Fruit fly (Drosophila melanogaster) whole organism, embryonic: Measurements from ENCODE around the gene Srr.

Experiments
- Antp ChIP-seq: fragments of 200-800 bp; sonication (Bioruptor generic); optimal IDR thresholded peaks from 3 replicates; lab custom pipeline; 2016; ENCODE audit warnings: missing biosample characterization, missing genetic modification characterization
- Atf6 ChIP-seq: fragments of 200-800 bp; sonication (Bioruptor generic); IDR thresholded peaks from 2 replicates; pipeline ENCODE4 v1.3.6; 2022; ENCODE audit warnings: missing biosample characterization, missing genetic modification characterization
- B-H1 ChIP-seq: fragments of 200-800 bp; sonication (Bioruptor generic); IDR thresholded peaks from 3 replicates; pipeline ENCODE4 v1.3.6; 2022; ENCODE audit warnings: missing biosample characterization, missing genetic modification characterization
- BEAF-32 ChIP-seq: fragments of 200-800 bp; sonication (Bioruptor generic); optimal IDR thresholded peaks from 3 replicates; lab custom pipeline; 2017; ENCODE audit warnings: missing biosample characterization, missing genetic modification characterization, mild to moderate bottlenecking, moderate library complexity, missing genetic modification reagents
- CG10366 ChIP-seq: fragments of 200-800 bp; sonication (Bioruptor generic); IDR thresholded peaks from 2 replicates; pipeline ENCODE4 v1.3.6; 2022; ENCODE audit warnings: missing biosample characterization, missing genetic modification characterization
- CG10565 ChIP-seq: fragments of 200-800 bp; sonication (Bioruptor generic); optimal IDR thresholded peaks from 3 replicates; lab custom pipeline; 2016; ENCODE audit warnings: missing biosample characterization, mild to moderate bottlenecking, missing genetic modification characterization
- CG11504 ChIP-seq: fragments of 200-800 bp; sonication (Bioruptor generic); optimal IDR thresholded peaks from 3 replicates; lab custom pipeline; 2019; ENCODE audit warnings: missing biosample characterization, mild to moderate bottlenecking, missing genetic modification characterization, moderate library complexity
- CG11560 ChIP-seq: fragments of 200-800 bp; sonication (Bioruptor generic); IDR thresholded peaks from 3 replicates; pipeline ENCODE4 v1.3.6; 2022; ENCODE audit warnings: missing biosample characterization, missing genetic modification characterization
- CG15514 ChIP-seq: fragments of 200-800 bp; sonication (Bioruptor generic); optimal IDR thresholded peaks from 3 replicates; lab custom pipeline; 2017; ENCODE audit warnings: missing biosample characterization, missing genetic modification characterization, mild to moderate bottlenecking, moderate library complexity, missing genetic modification reagents
- CG16863 ChIP-seq: fragments of 200-800 bp; sonication (Bioruptor generic); optimal IDR thresholded peaks from 3 replicates; lab custom pipeline; 2016; ENCODE audit warnings: missing biosample characterization, missing genetic modification characterization
- CG17568 ChIP-seq: fragments of 200-800 bp; sonication (Bioruptor generic); optimal IDR thresholded peaks from 2 replicates; lab custom pipeline; 2018; ENCODE audit warnings: missing biosample characterization, mild to moderate bottlenecking, missing genetic modification characterization, moderate library complexity
- CG18262 ChIP-seq: fragments of 200-800 bp; optimal IDR thresholded peaks from 3 replicates; lab custom pipeline; 2019; ENCODE audit warnings: missing biosample characterization, mild to moderate bottlenecking, missing genetic modification characterization, moderate library complexity
- CG1832 ChIP-seq: fragments of 200-800 bp; sonication (Bioruptor generic); optimal IDR thresholded peaks from 2 replicates; lab custom pipeline; 2017; ENCODE audit warnings: missing biosample characterization, mild to moderate bottlenecking, missing genetic modification characterization, inconsistent platforms
- CG18599 ChIP-seq: fragments of 200-800 bp; sonication (Bioruptor generic); optimal IDR thresholded peaks from 3 replicates; lab custom pipeline; 2017; ENCODE audit warnings: missing biosample characterization, missing genetic modification characterization, mild to moderate bottlenecking, moderate library complexity, missing genetic modification reagents
- CG32767 ChIP-seq: fragments of 200-800 bp; sonication (Bioruptor generic); IDR thresholded peaks from 2 replicates; pipeline ENCODE4 v1.3.6; 2022; ENCODE audit warnings: missing biosample characterization, missing genetic modification characterization
- CG6272 ChIP-seq: fragments of 200-800 bp; sonication (Bioruptor generic); IDR thresholded peaks from 2 replicates; pipeline ENCODE4 v1.3.6; 2022; ENCODE audit warnings: missing biosample characterization, missing genetic modification characterization
- CG6765 ChIP-seq: fragments of 200-800 bp; sonication (Bioruptor generic); optimal IDR thresholded peaks from 3 replicates; lab custom pipeline; 2017; ENCODE audit warnings: missing biosample characterization, mild to moderate bottlenecking, missing genetic modification characterization
- CG6854 ChIP-seq: fragments of 200-800 bp; sonication (Bioruptor generic); optimal IDR thresholded peaks from 3 replicates; lab custom pipeline; 2017; ENCODE audit warnings: missing biosample characterization, mild to moderate bottlenecking, missing genetic modification characterization
- Camta ChIP-seq: fragments of 200-800 bp; sonication (Bioruptor generic); optimal IDR thresholded peaks from 2 replicates; lab custom pipeline; 2016; ENCODE audit warnings: missing biosample characterization, missing genetic modification characterization
- Dip2 ChIP-seq: fragments of 200-800 bp; sonication (Bioruptor generic); IDR thresholded peaks from 2 replicates; pipeline ENCODE4 v1.3.6; 2022; ENCODE audit warnings: missing biosample characterization, missing genetic modification characterization
- HmgZ ChIP-seq: fragments of 200-800 bp; sonication (Bioruptor generic); optimal IDR thresholded peaks from 2 replicates; lab custom pipeline; 2018; ENCODE audit warnings: missing biosample characterization, mild to moderate bottlenecking, missing genetic modification characterization
- NK7.1 ChIP-seq: fragments of 200-800 bp; sonication (Bioruptor generic); optimal IDR thresholded peaks from 3 replicates; lab custom pipeline; 2016; ENCODE audit warnings: missing biosample characterization, missing genetic modification characterization
- Rx ChIP-seq: fragments of 200-800 bp; sonication (Bioruptor generic); IDR thresholded peaks from 2 replicates; pipeline ENCODE4 v1.3.6; 2022; ENCODE audit warnings: missing biosample characterization, missing genetic modification characterization
- Sry-δ ChIP-seq: fragments of 200-800 bp; sonication (Bioruptor generic); optimal IDR thresholded peaks from 2 replicates; lab custom pipeline; 2016; ENCODE audit warnings: missing biosample characterization, missing genetic modification characterization
- Xrp1 ChIP-seq: fragments of 200-800 bp; sonication (Bioruptor generic); IDR thresholded peaks from 2 replicates; pipeline ENCODE4 v1.3.6; 2022; ENCODE audit warnings: missing biosample characterization, missing genetic modification characterization
- croc ChIP-seq: fragments of 200-800 bp; sonication (Bioruptor generic); conservative IDR thresholded peaks from 3 replicates; pipeline ENCODE4 v1.3.6; 2022; ENCODE audit warnings: missing biosample characterization, missing genetic modification characterization
- dmrt11E ChIP-seq: fragments of 200-800 bp; sonication (Bioruptor generic); optimal IDR thresholded peaks from 3 replicates; lab custom pipeline; 2018; ENCODE audit warnings: missing biosample characterization, mild to moderate bottlenecking, missing genetic modification characterization, moderate library complexity
- dpn ChIP-seq, 2 experiments: fragments of 200-800 bp; sonication (Bioruptor generic); optimal IDR thresholded peaks; 3 replicates each; lab custom pipeline; 2016; ENCODE audit warnings: missing biosample characterization in 2 of 2, missing genetic modification characterization in 2 of 2
- emc ChIP-seq: fragments of 200-800 bp; sonication (Bioruptor generic); optimal IDR thresholded peaks from 2 replicates; lab custom pipeline; 2016; ENCODE audit warnings: missing biosample characterization, missing genetic modification characterization
- en ChIP-seq: fragments of 200-800 bp; sonication (Bioruptor generic); optimal IDR thresholded peaks from 2 replicates; lab custom pipeline; 2016; ENCODE audit warnings: missing biosample characterization, missing genetic modification characterization
- gcm2 ChIP-seq: fragments of 200-800 bp; sonication (Bioruptor generic); optimal IDR thresholded peaks from 2 replicates; lab custom pipeline; 2016; ENCODE audit warnings: missing biosample characterization, missing genetic modification characterization
- gfzf ChIP-seq: fragments of 200-800 bp; sonication (Bioruptor generic); optimal IDR thresholded peaks from 2 replicates; lab custom pipeline; 2016; ENCODE audit warnings: missing biosample characterization, mild to moderate bottlenecking, missing genetic modification characterization, moderate library complexity
- ham ChIP-seq: fragments of 200-800 bp; sonication (Bioruptor generic); IDR thresholded peaks from 2 replicates; pipeline ENCODE4 v1.3.6; 2022; ENCODE audit warnings: missing biosample characterization, missing genetic modification characterization
- hkb ChIP-seq, 2 experiments: fragments of 200-800 bp in 1 of 2; fragments of >200 bp in 1 of 2; sonication (Bioruptor generic) in 1 of 2; IDR thresholded peaks in 1 of 2; optimal IDR thresholded peaks in 1 of 2; 2 replicates each; pipeline versions ENCODE4 v1.3.6 to Lab custom; 2017 to 2022; ENCODE audit warnings: missing biosample characterization in 1 of 2, missing genetic modification characterization in 1 of 2
- inv ChIP-seq: fragments of 200-800 bp; sonication (Bioruptor generic); IDR thresholded peaks from 2 replicates; pipeline ENCODE4 v1.3.6; 2022; ENCODE audit warnings: missing biosample characterization, missing genetic modification characterization; ENCODE audit not compliant: partially characterized antibody
- oc ChIP-seq: fragments of 200-800 bp; sonication (Bioruptor generic); optimal IDR thresholded peaks from 2 replicates; lab custom pipeline; 2018; ENCODE audit warnings: missing biosample characterization, mild to moderate bottlenecking, missing genetic modification characterization, moderate library complexity
- p53 ChIP-seq: fragments of 200-800 bp; sonication (Bioruptor generic); optimal IDR thresholded peaks from 2 replicates; lab custom pipeline; 2016; ENCODE audit warnings: missing biosample characterization, missing genetic modification characterization
- pan ChIP-seq, 4 experiments: fragments of >200 bp in 3 of 4; fragments of 200-800 bp in 1 of 4; sonication (Bioruptor generic) in 1 of 4; optimal IDR thresholded peaks in 3 of 4; IDR thresholded peaks in 1 of 4; 2 replicates each; pipeline versions ENCODE4 v1.3.6 to Lab custom; 2017 to 2022; ENCODE audit warnings: missing biosample characterization in 2 of 4, missing genetic modification characterization in 2 of 4, mixed read lengths in 1 of 4
- pfk ChIP-seq: fragments of 200-800 bp; sonication (Bioruptor generic); optimal IDR thresholded peaks from 2 replicates; lab custom pipeline; 2018; ENCODE audit warnings: missing biosample characterization, mild to moderate bottlenecking, missing genetic modification characterization, moderate library complexity
- pnt ChIP-seq: fragments of 200-800 bp; sonication (Bioruptor generic); optimal IDR thresholded peaks from 3 replicates; lab custom pipeline; 2016; ENCODE audit warnings: missing biosample characterization, missing genetic modification characterization
- salm ChIP-seq: fragments of 200-800 bp; sonication (Bioruptor generic); optimal IDR thresholded peaks from 2 replicates; lab custom pipeline; 2018; ENCODE audit warnings: missing biosample characterization, mild to moderate bottlenecking, missing genetic modification characterization
- seq ChIP-seq: fragments of 200-800 bp; sonication (Bioruptor generic); IDR thresholded peaks from 2 replicates; pipeline ENCODE4 v1.3.6; 2022; ENCODE audit warnings: missing biosample characterization, missing genetic modification characterization
- sim ChIP-seq: fragments of 200-800 bp; sonication (Bioruptor generic); IDR thresholded peaks from 2 replicates; pipeline ENCODE4 v1.3.6; 2022; ENCODE audit warnings: missing biosample characterization, missing genetic modification characterization
- stc ChIP-seq: fragments of 200-800 bp; sonication (Bioruptor generic); IDR thresholded peaks from 2 replicates; pipeline ENCODE4 v1.3.6; 2022; ENCODE audit warnings: missing biosample characterization, missing genetic modification characterization
- stwl ChIP-seq: fragments of 200-800 bp; sonication (Bioruptor generic); optimal IDR thresholded peaks from 3 replicates; lab custom pipeline; 2018; ENCODE audit warnings: missing biosample characterization, mild to moderate bottlenecking, missing genetic modification characterization, moderate library complexity
- tna ChIP-seq: fragments of 200-800 bp; sonication (Bioruptor generic); IDR thresholded peaks from 2 replicates; pipeline ENCODE4 v1.3.6; 2022; ENCODE audit warnings: missing biosample characterization, missing genetic modification characterization; ENCODE audit not compliant: partially characterized antibody
- trem ChIP-seq: fragments of 200-800 bp; optimal IDR thresholded peaks from 3 replicates; lab custom pipeline; 2019; ENCODE audit warnings: missing biosample characterization, mild to moderate bottlenecking, missing genetic modification characterization, moderate library complexity

Gene Srr

DNA sequence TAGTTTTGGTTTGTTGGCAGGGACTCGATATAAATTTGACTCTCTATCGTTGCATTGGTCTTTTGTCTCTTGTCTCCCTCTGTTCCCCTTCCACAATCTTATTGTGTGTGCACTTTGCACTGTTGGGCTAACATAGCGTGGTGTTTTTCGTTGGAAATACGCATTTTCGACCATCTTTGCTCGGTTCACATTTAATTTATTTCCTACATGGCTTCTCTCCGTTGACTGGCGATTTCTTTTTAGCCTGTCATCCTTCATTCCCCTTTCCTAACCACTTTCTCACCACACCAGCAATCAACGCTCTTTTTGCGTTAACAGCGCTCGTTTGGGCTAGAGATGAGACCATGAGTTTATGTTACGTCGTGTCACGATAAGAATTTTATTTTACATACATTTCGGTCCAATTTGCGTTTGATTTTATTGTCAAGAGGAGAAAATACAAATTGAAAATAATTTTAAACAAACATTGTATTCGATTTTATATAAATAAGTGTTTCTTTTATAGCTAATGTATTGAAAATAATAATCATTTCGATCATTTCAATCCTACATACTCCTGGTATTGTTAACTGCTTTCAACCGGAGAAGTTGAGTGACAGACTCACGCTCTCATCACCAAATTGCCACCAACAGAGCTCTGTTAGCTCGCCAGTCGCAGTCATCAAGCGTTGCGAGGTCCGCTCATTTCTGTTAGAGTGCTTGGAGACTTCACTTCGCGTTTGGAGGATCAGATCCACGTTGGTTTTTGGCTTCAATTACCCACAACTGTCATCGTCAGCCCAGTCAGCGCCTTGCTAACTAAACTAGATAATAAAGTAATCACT lies 23.8 kb upstream of the Srr start (continued):
- TF ChIP-seq Dip2 (GFP tag; lab: Robert Waterston, UW) (no peak), en (no peak), ham (no peak; the same call in 1 of the 2 replicates), Camta (GFP tag; lab: Kevin White, UChicago) (peak; percentile 6), dmrt11E (tag; lab: Kevin White, UChicago) (peak; percentile 61), CG32767 (peak; percentile 64), CG10366 (peak; percentile 57; the same call in 1 of the 2 replicates), CG15514 (GFP tag; lab: Kevin White, UChicago) (peak; percentile 71), CG11504 (tag; lab: Kevin White, UChicago) (peak; percentile 84), oc (peak; percentile 29), tna (peak; percentile 68), HmgZ (tag; lab: Kevin White, UChicago) (peak; percentile 79), Xrp1 (GFP tag; lab: Robert Waterston, UW) (peak; percentile 72), B-H1 (GFP tag; lab: Robert Waterston, UW) (peak; percentile 33; the same call in 2 of the 3 replicates), pfk (GFP tag; lab: Kevin White, UChicago) (peak; percentile 41), pan (optimal IDR thresholded peaks at IDR 0.05; lab: Kevin White, UChicago) (no peak), pan (GFP tag; optimal IDR thresholded peaks at IDR 0.05 in 1 of 2, IDR thresholded peaks at IDR 0.05 in 1 of 2) (peak in 1 of 2 experiments; percentile 69), CG6272 (GFP tag; lab: Robert Waterston, UW) (no peak; the same call in 1 of the 2 replicates), pnt (GFP tag; lab: Kevin White, UChicago) (peak; percentile 7), CG6765 (GFP tag; lab: Kevin White, UChicago) (peak; percentile 84), CG6854 (GFP tag; lab: Kevin White, UChicago) (peak; percentile 81), NK7.1 (GFP tag; lab: Kevin White, UChicago) (peak; percentile 10), CG1832 (GFP tag; lab: Kevin White, UChicago) (no peak), salm (tag; lab: Kevin White, UChicago) (peak; percentile 29), dpn (GFP tag; optimal IDR thresholded peaks at IDR 0.05; lab: Kevin White, UChicago) (peak; percentile 65 to 77), croc (GFP tag; lab: Robert Waterston, UW) (peak; percentile 28; the same call in 1 of the 3 replicates), emc (GFP tag; lab: Kevin White, UChicago) (peak; percentile 11), CG18599 (GFP tag; lab: Kevin White, UChicago) (peak; percentile 89), CG17568 (peak; percentile 40), CG16863 (GFP tag; lab: Kevin White, UChicago) (peak; percentile 5), trem (tag; lab: Kevin White, UChicago) (peak; percentile 76), hkb (optimal IDR thresholded peaks at IDR 0.05; lab: Kevin White, UChicago) (no peak), hkb (GFP tag; IDR thresholded peaks at IDR 0.05; lab: Robert Waterston, UW) (peak; percentile 67), stc (GFP tag; lab: Robert Waterston, UW) (peak; percentile 56; the same call in 1 of the 2 replicates), seq (GFP tag; lab: Robert Waterston, UW) (peak; percentile 53; the same call in 1 of the 2 replicates), Sry-δ (peak; percentile 78), CG10565 (no peak), BEAF-32 (peak; percentile 93), Antp (GFP tag; lab: Kevin White, UChicago) (peak; percentile 65), CG11560 (tag; lab: Robert Waterston, UW) (no peak), Rx (GFP tag; lab: Robert Waterston, UW) (no peak), Atf6 (GFP tag; lab: Robert Waterston, UW) (peak; percentile 86), stwl (tag; lab: Kevin White, UChicago) (no peak), CG18262 (tag; lab: Kevin White, UChicago) (peak; percentile 82), p53 (GFP tag; lab: Kevin White, UChicago) (no peak), gfzf (no peak), gcm2 (GFP tag; lab: Kevin White, UChicago) (peak; percentile 7), sim (GFP tag; lab: Robert Waterston, UW) (peak; percentile 33; the same call in 1 of the 2 replicates), inv (GFP tag; lab: Robert Waterston, UW) (peak; percentile 88)
